Worm (Caenorhabditis elegans): Measurements from ENCODE around the gene K08E5.5.

ce11 chrIII:10199052-10199451 lies 38.8 kb upstream of the K08E5.5 start, which contains the start of gene T20G5.8:
- no peak for TF ChIP-seq med-1 (GFP tag; optimal IDR thresholded peaks at IDR 0.05; ENCODE audit: insufficient read depth)
- TF ChIP-seq klf-2 (GFP tag; conservative IDR thresholded peaks at IDR 0.05) = no peak
- TF ChIP-seq flt-1 (GFP tag; IDR thresholded peaks at IDR 0.05) = no peak
- no peak for TF ChIP-seq T22C8.4 (GFP tag; IDR thresholded peaks at IDR 0.05)
- no peak for TF ChIP-seq cog-1 (tag; optimal IDR thresholded peaks at IDR 0.05)
- no peak for TF ChIP-seq tab-1 (GFP tag; IDR thresholded peaks at IDR 0.05)
- no peak for TF ChIP-seq ztf-23 (GFP tag; IDR thresholded peaks at IDR 0.05)

All from whole organism, midembryonic.